Fruit fly (Drosophila melanogaster) whole organism: Measurements from ENCODE around the gene Xport-B.

Experiments used
- Dll ChIP-seq: fragments of >200 bp; optimal IDR thresholded peaks from 2 replicates; lab custom pipeline; 2017
- psq ChIP-seq: fragments of >200 bp; optimal IDR thresholded peaks from 2 replicates; lab custom pipeline; 2017

dm6 chr3R:19932169-19932568, 17.0 kb upstream of the Xport-B start:
- TF ChIP-seq Dll (no peak), psq (lab: Kevin White, UChicago) (no peak)
